Worm (Caenorhabditis elegans) whole organism, mixed stage, embryonic: ENCODE data around the gene sri-38.

Experiments
- elt-1 ChIP-seq: sonication (generic microtip); optimal IDR thresholded peaks from 2 replicates; lab custom pipeline; 2017; ENCODE audit warnings: missing genetic modification characterization, mild to moderate bottlenecking, missing compliant biosample characterization, antibody characterized with exemption, moderate library complexity, borderline replicate concordance; ENCODE audit not compliant: insufficient read depth
- ham-2 ChIP-seq: fragments of 200-800 bp; sonication (Bioruptor generic); optimal IDR thresholded peaks from 2 replicates; lab custom pipeline; 2018; ENCODE audit warnings: mild to moderate bottlenecking, missing genetic modification characterization, missing compliant biosample characterization
- lin-32 ChIP-seq: fragments of 200-800 bp; sonication (Bioruptor generic); optimal IDR thresholded peaks from 2 replicates; lab custom pipeline; 2018; ENCODE audit warnings: mild to moderate bottlenecking, missing genetic modification characterization, missing compliant biosample characterization
- mep-1 ChIP-seq: fragments of 150-350 bp; optimal IDR thresholded peaks from 2 replicates; lab custom pipeline; 2017; ENCODE audit warnings: missing biosample characterization, missing genetic modification reagents, missing genetic modification characterization, inconsistent platforms
- nhr-237 ChIP-seq: fragments of 150-350 bp; optimal IDR thresholded peaks from 2 replicates; lab custom pipeline; 2014; ENCODE audit warnings: missing biosample characterization, missing genetic modification characterization
- nhr-28 ChIP-seq: fragments of 150-350 bp; optimal IDR thresholded peaks from 2 replicates; lab custom pipeline; 2014; ENCODE audit warnings: missing biosample characterization, missing genetic modification characterization
- nhr-76 ChIP-seq: sonication (generic microtip); optimal IDR thresholded peaks from 2 replicates; lab custom pipeline; 2017; ENCODE audit warnings: missing biosample characterization, missing genetic modification characterization
- unc-62 ChIP-seq: fragments of 150-350 bp; optimal IDR thresholded peaks from 2 replicates; lab custom pipeline; 2014; ENCODE audit warnings: missing biosample characterization, missing genetic modification reagents, missing genetic modification characterization

- TF ChIP-seq nhr-76 (no peak), nhr-28 (tag; lab: Kevin White, UChicago) (no peak), unc-62 (GFP tag; lab: Kevin White, UChicago) (no peak), ham-2 (no peak), mep-1 (tag; lab: Kevin White, UChicago) (no peak), nhr-237 (tag; lab: Kevin White, UChicago) (no peak), elt-1 (tag; lab: Kevin White, UChicago) (no peak), lin-32 (GFP tag; lab: Kevin White, UChicago) (no peak)
These were observed 5.3 kb upstream of the sri-38 start, which contains the start of gene sri-77 for ce11 chrII:2605319-2605718.
